Worm (Caenorhabditis elegans) whole organism, young adult: Measurements from ENCODE around the gene T07A9.14.
A peak's percentile ranks its signal among the peaks of the same experiment; 100 is the strongest.

Experiments
- B0019.2 ChIP-seq: fragments of 200-800 bp; sonication (Bioruptor generic); conservative IDR thresholded peaks from 2 replicates; pipeline ENCODE4 v1.3.6; 2022; ENCODE audit warnings: missing genetic modification reagents, missing genetic modification characterization, missing compliant biosample characterization
- B0261.1 ChIP-seq: sonication (generic microtip); optimal IDR thresholded peaks from 2 replicates; lab custom pipeline; 2016; ENCODE audit warnings: mild to moderate bottlenecking, missing genetic modification characterization, moderate library complexity, missing compliant biosample characterization
- B0336.3 ChIP-seq: fragments of 200-800 bp; sonication (Bioruptor generic); IDR thresholded peaks from 2 replicates; pipeline ENCODE4 v1.3.6; 2022; ENCODE audit warnings: missing genetic modification characterization, missing compliant biosample characterization
- C06A6.2 ChIP-seq: fragments of 200-800 bp; sonication (Bioruptor generic); conservative IDR thresholded peaks from 2 replicates; pipeline ENCODE4 v1.3.6; 2022; ENCODE audit warnings: missing genetic modification characterization, missing compliant biosample characterization
- F22D6.2 ChIP-seq: sonication (generic microtip); optimal IDR thresholded peaks from 2 replicates; lab custom pipeline; 2016; ENCODE audit warnings: mild to moderate bottlenecking, missing genetic modification characterization, missing compliant biosample characterization
- F23B12.7 ChIP-seq: sonication (generic microtip); optimal IDR thresholded peaks from 2 replicates; lab custom pipeline; 2017; ENCODE audit warnings: missing genetic modification characterization, mild to moderate bottlenecking, missing compliant biosample characterization, antibody characterized with exemption, moderate library complexity; ENCODE audit not compliant: insufficient read depth
- F52B5.7 ChIP-seq: sonication (generic microtip); optimal IDR thresholded peaks from 2 replicates; lab custom pipeline; 2016; ENCODE audit warnings: mild to moderate bottlenecking, missing genetic modification characterization, missing compliant biosample characterization
- T07F8.4 ChIP-seq: sonication (generic microtip); optimal IDR thresholded peaks from 2 replicates; lab custom pipeline; 2016; ENCODE audit warnings: mild to moderate bottlenecking, missing genetic modification characterization, moderate library complexity, missing compliant biosample characterization
- Y53G8AR.9 ChIP-seq: fragments of 200-800 bp; sonication (Bioruptor generic); conservative IDR thresholded peaks from 2 replicates; pipeline ENCODE4 v1.3.6; 2022; ENCODE audit warnings: missing genetic modification reagents, missing genetic modification characterization, missing compliant biosample characterization
- Y56A3A.18 ChIP-seq: fragments of 200-800 bp; sonication (Bioruptor generic); IDR thresholded peaks from 2 replicates; pipeline ENCODE4 v1.3.6; 2022; ENCODE audit warnings: missing genetic modification reagents, missing genetic modification characterization, missing compliant biosample characterization
- Y67H2A.10 ChIP-seq: fragments of 200-800 bp; sonication (Bioruptor generic); conservative IDR thresholded peaks from 2 replicates; pipeline ENCODE4 v1.3.6; 2022; ENCODE audit warnings: missing genetic modification reagents, missing genetic modification characterization, missing compliant biosample characterization
- Y79H2A.3 ChIP-seq: fragments of 200-800 bp; sonication (Bioruptor generic); conservative IDR thresholded peaks from 2 replicates; pipeline ENCODE4 v1.3.6; 2022; ENCODE audit warnings: missing genetic modification reagents, missing genetic modification characterization, missing compliant biosample characterization
- Y95B8A.8 ChIP-seq: fragments of 200-800 bp; sonication (Bioruptor generic); IDR thresholded peaks from 2 replicates; pipeline ENCODE4 v1.3.6; 2022; ENCODE audit warnings: missing genetic modification reagents, missing genetic modification characterization, missing compliant biosample characterization
- ZK185.1 ChIP-seq: sonication (generic microtip); optimal IDR thresholded peaks from 2 replicates; lab custom pipeline; 2016; ENCODE audit warnings: mild to moderate bottlenecking, missing genetic modification characterization, missing compliant biosample characterization; ENCODE audit not compliant: poor library complexity, severe bottlenecking
- aptf-2 ChIP-seq: fragments of 200-800 bp; sonication (Bioruptor generic); conservative IDR thresholded peaks from 2 replicates; pipeline ENCODE4 v1.3.6; 2022; ENCODE audit warnings: missing genetic modification reagents, missing genetic modification characterization, missing compliant biosample characterization
- aptf-3 ChIP-seq: fragments of 200-800 bp; sonication (Bioruptor generic); IDR thresholded peaks from 2 replicates; pipeline ENCODE4 v1.3.6; 2022; ENCODE audit warnings: missing genetic modification characterization, missing compliant biosample characterization
- atf-7 ChIP-seq: sonication (generic microtip); optimal IDR thresholded peaks from 2 replicates; lab custom pipeline; 2017; ENCODE audit warnings: mild to moderate bottlenecking, missing genetic modification characterization, missing compliant biosample characterization
- attf-3 ChIP-seq: fragments of 200-800 bp; sonication (Bioruptor generic); conservative IDR thresholded peaks from 2 replicates; pipeline ENCODE4 v1.3.6; 2022; ENCODE audit warnings: missing genetic modification reagents, missing genetic modification characterization, missing compliant biosample characterization
- bed-1 ChIP-seq: fragments of 200-800 bp; sonication (Bioruptor generic); IDR thresholded peaks from 2 replicates; pipeline ENCODE4 v1.3.6; 2022; ENCODE audit warnings: missing genetic modification reagents, missing genetic modification characterization, missing compliant biosample characterization
- bed-2 ChIP-seq: fragments of 200-800 bp; sonication (Bioruptor generic); IDR thresholded peaks from 2 replicates; pipeline ENCODE4 v1.3.6; 2022; ENCODE audit warnings: missing genetic modification reagents, missing genetic modification characterization, missing compliant biosample characterization
- cebp-1 ChIP-seq, 2 experiments: fragments of 200-800 bp in 1 of 2; sonication (Bioruptor generic) in 1 of 2; sonication (generic microtip) in 1 of 2; IDR thresholded peaks in 1 of 2; optimal IDR thresholded peaks in 1 of 2; 2 replicates each; pipeline versions ENCODE4 v1.3.6 to Lab custom; 2017 to 2022; ENCODE audit warnings: missing compliant biosample characterization in 2 of 2, missing genetic modification characterization in 2 of 2, mild to moderate bottlenecking in 1 of 2, missing genetic modification reagents in 1 of 2, moderate library complexity in 1 of 2
- ceh-100 ChIP-seq: fragments of 200-800 bp; sonication (Bioruptor generic); IDR thresholded peaks from 2 replicates; pipeline ENCODE4 v1.3.6; 2022; ENCODE audit warnings: missing genetic modification reagents, missing genetic modification characterization, missing compliant biosample characterization
- ceh-27 ChIP-seq: fragments of 200-800 bp; sonication (Bioruptor generic); optimal IDR thresholded peaks from 2 replicates; lab custom pipeline; 2018; ENCODE audit warnings: mild to moderate bottlenecking, missing genetic modification characterization, moderate library complexity, missing compliant biosample characterization
- ceh-58 ChIP-seq: fragments of 200-800 bp; sonication (Bioruptor generic); IDR thresholded peaks from 2 replicates; pipeline ENCODE4 v1.3.6; 2022; ENCODE audit warnings: missing genetic modification characterization, missing compliant biosample characterization
- ceh-91 ChIP-seq: fragments of 200-800 bp; sonication (Bioruptor generic); IDR thresholded peaks from 2 replicates; pipeline ENCODE4 v1.3.6; 2022; ENCODE audit warnings: missing genetic modification reagents, missing genetic modification characterization, missing compliant biosample characterization
- dox-1 ChIP-seq: fragments of 200-800 bp; sonication (Bioruptor generic); IDR thresholded peaks from 2 replicates; pipeline ENCODE4 v1.3.6; 2022; ENCODE audit warnings: missing genetic modification reagents, missing genetic modification characterization, missing compliant biosample characterization
- efl-1 ChIP-seq: fragments of 150-350 bp; optimal IDR thresholded peaks from 2 replicates; lab custom pipeline; 2014; ENCODE audit warnings: missing biosample characterization, missing genetic modification reagents, missing genetic modification characterization
- egl-18 ChIP-seq: fragments of 200-800 bp; sonication (Bioruptor generic); IDR thresholded peaks from 2 replicates; pipeline ENCODE4 v1.3.6; 2022; ENCODE audit warnings: missing genetic modification reagents, missing genetic modification characterization, missing compliant biosample characterization
- egl-44 ChIP-seq: fragments of 200-800 bp; sonication (Bioruptor generic); IDR thresholded peaks from 2 replicates; pipeline ENCODE4 v1.3.6; 2022; ENCODE audit warnings: missing genetic modification reagents, missing genetic modification characterization, missing compliant biosample characterization
- ekl-4 ChIP-seq: fragments of 200-800 bp; sonication (Bioruptor generic); IDR thresholded peaks from 2 replicates; pipeline ENCODE4 v1.3.6; 2022; ENCODE audit warnings: missing genetic modification reagents, missing genetic modification characterization, missing compliant biosample characterization
- lin-26 ChIP-seq: fragments of 200-800 bp; sonication (Bioruptor generic); IDR thresholded peaks from 2 replicates; pipeline ENCODE4 v1.3.6; 2022; ENCODE audit warnings: missing genetic modification reagents, missing genetic modification characterization, missing compliant biosample characterization
- lin-40 ChIP-seq: sonication (generic microtip); optimal IDR thresholded peaks from 2 replicates; lab custom pipeline; 2016; ENCODE audit warnings: missing genetic modification characterization, mild to moderate bottlenecking, missing compliant biosample characterization, missing genotype, missing genetic modification reagents
- lir-1 ChIP-seq: fragments of 200-800 bp; sonication (Bioruptor generic); conservative IDR thresholded peaks from 2 replicates; pipeline ENCODE4 v1.3.6; 2022; ENCODE audit warnings: missing genetic modification reagents, missing genetic modification characterization, missing compliant biosample characterization
- madf-6 ChIP-seq: fragments of 200-800 bp; sonication (Bioruptor generic); IDR thresholded peaks from 2 replicates; pipeline ENCODE4 v1.3.6; 2022; ENCODE audit warnings: missing genetic modification reagents, missing genetic modification characterization, missing compliant biosample characterization
- madf-8 ChIP-seq: fragments of 200-800 bp; sonication (Bioruptor generic); conservative IDR thresholded peaks from 2 replicates; pipeline ENCODE4 v1.3.6; 2022; ENCODE audit warnings: missing genetic modification reagents, missing genetic modification characterization, missing compliant biosample characterization
- nfyb-1 ChIP-seq: fragments of 200-800 bp; sonication (Bioruptor generic); IDR thresholded peaks from 2 replicates; pipeline ENCODE4 v1.3.6; 2022; ENCODE audit warnings: missing genetic modification reagents, missing genetic modification characterization, missing compliant biosample characterization
- nhr-80 ChIP-seq: sonication (generic microtip); optimal IDR thresholded peaks from 2 replicates; lab custom pipeline; 2016; ENCODE audit warnings: missing genetic modification characterization, missing compliant biosample characterization
- nhr-90 ChIP-seq: sonication (generic microtip); optimal IDR thresholded peaks from 2 replicates; lab custom pipeline; 2016; ENCODE audit warnings: missing genotype, mild to moderate bottlenecking, missing genetic modification characterization, missing compliant biosample characterization
- rcor-1 ChIP-seq: fragments of 200-800 bp; sonication (Bioruptor generic); IDR thresholded peaks from 2 replicates; pipeline ENCODE4 v1.3.6; 2022; ENCODE audit warnings: missing genetic modification reagents, missing genetic modification characterization, missing compliant biosample characterization
- rec-8 ChIP-seq, 2 experiments: sonication (generic microtip); optimal IDR thresholded peaks; 2 replicates each; lab custom pipeline; 2016; ENCODE audit warnings: mild to moderate bottlenecking in 2 of 2, missing genetic modification characterization in 2 of 2, missing genetic modification reagents in 2 of 2, missing genotype in 2 of 2, missing biosample characterization in 1 of 2, missing compliant biosample characterization in 1 of 2, moderate library complexity in 1 of 2
- tbp1 ChIP-seq: fragments of 200-800 bp; sonication (Bioruptor generic); optimal IDR thresholded peaks from 2 replicates; lab custom pipeline; 2018; ENCODE audit warnings: mild to moderate bottlenecking, missing genetic modification characterization, missing compliant biosample characterization
- unc-130 ChIP-seq: sonication (generic microtip); optimal IDR thresholded peaks from 2 replicates; lab custom pipeline; 2016; ENCODE audit warnings: missing genetic modification reagents, missing genetic modification characterization, missing compliant biosample characterization
- zfh-2 ChIP-seq: fragments of 200-800 bp; sonication (Bioruptor generic); conservative IDR thresholded peaks from 2 replicates; pipeline ENCODE4 v1.3.6; 2022; ENCODE audit warnings: missing genetic modification reagents, missing genetic modification characterization, missing compliant biosample characterization
- ztf-28 ChIP-seq: fragments of 200-800 bp; sonication (Bioruptor generic); IDR thresholded peaks from 2 replicates; pipeline ENCODE4 v1.3.6; 2022; ENCODE audit warnings: missing genetic modification reagents, missing genetic modification characterization, missing compliant biosample characterization
- ztf-6 ChIP-seq: fragments of 200-800 bp; sonication (Bioruptor generic); IDR thresholded peaks from 2 replicates; pipeline ENCODE4 v1.3.6; 2022; ENCODE audit warnings: missing genetic modification reagents, missing genetic modification characterization, missing compliant biosample characterization

T07A9.14 gene

DNA sequence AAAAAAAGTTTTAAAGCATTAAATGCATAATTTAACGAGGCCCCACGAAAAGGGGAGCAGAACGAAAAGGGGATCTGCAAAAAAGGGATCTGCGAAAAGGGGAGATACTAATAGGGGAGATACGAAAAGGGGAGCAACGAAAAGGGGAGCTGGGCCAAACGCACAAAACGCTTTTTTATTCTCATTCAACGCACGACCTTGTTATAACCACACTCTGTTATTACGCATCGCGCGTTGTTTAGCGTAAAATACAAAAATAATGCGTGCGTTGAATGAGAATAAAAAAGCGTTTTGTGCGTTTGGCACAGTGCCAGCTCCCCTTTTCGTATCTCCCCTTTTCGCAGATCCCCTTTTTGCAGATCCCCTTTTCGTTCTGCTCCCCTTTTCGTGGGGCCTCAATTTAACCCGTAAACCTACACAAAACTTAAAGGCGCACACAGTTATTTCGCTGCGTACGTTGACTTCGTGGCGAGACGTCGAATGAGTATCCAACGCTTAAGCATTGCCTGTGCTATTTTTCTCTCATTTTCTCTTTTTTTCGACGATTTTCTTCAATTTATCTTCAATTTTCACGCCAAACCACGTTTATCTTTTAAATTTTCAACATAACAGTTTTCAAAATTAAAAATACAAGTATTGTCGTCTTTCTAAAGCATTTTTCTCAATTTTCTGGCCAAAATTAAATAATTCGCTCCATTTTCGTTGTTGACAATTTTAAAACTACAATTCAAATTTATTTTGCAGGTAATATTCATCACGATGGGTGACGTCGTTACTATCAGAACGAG is 1.2 kb upstream of the T07A9.14 start, which contains the start of gene rps-24 (continued):
- TF ChIP-seq T07F8.4 (tag; lab: Kevin White, UChicago) = peak; percentile 84
- peak; percentile 83 for TF ChIP-seq nhr-80 (tag; lab: Kevin White, UChicago)
- peak; percentile 27 for TF ChIP-seq atf-7
- TF ChIP-seq ceh-100 (GFP tag; lab: Robert Waterston, UW) = peak; percentile 100
- TF ChIP-seq Y67H2A.10 = peak; percentile 96
- peak; percentile 97 for TF ChIP-seq bed-2 (GFP tag; lab: Robert Waterston, UW)
- TF ChIP-seq ztf-6 (GFP tag; lab: Robert Waterston, UW) = peak; percentile 96
- TF ChIP-seq Y95B8A.8 (GFP tag; lab: Robert Waterston, UW) = peak; percentile 99
- TF ChIP-seq efl-1 (GFP tag; lab: Kevin White, UChicago) = peak; percentile 56
- peak; percentile 95 for TF ChIP-seq aptf-2 (GFP tag; lab: Robert Waterston, UW)
- TF ChIP-seq ekl-4 = peak; percentile 96
- TF ChIP-seq ztf-28 (GFP tag; lab: Robert Waterston, UW) = peak; percentile 99
- TF ChIP-seq ceh-27 = peak; percentile 92
- peak; percentile 48 to 61 for TF ChIP-seq rec-8 (tag; optimal IDR thresholded peaks at IDR 0.05; lab: Kevin White, UChicago)
- peak; percentile 93 for TF ChIP-seq C06A6.2
- TF ChIP-seq egl-18 (GFP tag; lab: Robert Waterston, UW) = 0 out of 2 replicates have a peak, but pooled peaks have one; percentile 37
- peak; percentile 47 for TF ChIP-seq F22D6.2 (tag; lab: Kevin White, UChicago)
- peak; percentile 79 for TF ChIP-seq madf-8 (GFP tag; lab: Robert Waterston, UW)
- TF ChIP-seq ceh-58 (GFP tag; lab: Robert Waterston, UW) = peak; percentile 91; the same call in 1 of the 2 replicates
- TF ChIP-seq Y79H2A.3 (GFP tag; lab: Robert Waterston, UW) = peak; percentile 91
- peak; percentile 91 for TF ChIP-seq egl-44
- TF ChIP-seq nfyb-1 = peak; percentile 94
- peak; percentile 71 for TF ChIP-seq tbp1
- TF ChIP-seq F23B12.7 (tag; lab: Kevin White, UChicago) = peak; percentile 73
- peak; percentile 27 for TF ChIP-seq B0261.1 (tag; lab: Kevin White, UChicago)
- peak; percentile 86 for TF ChIP-seq attf-3 (GFP tag; lab: Robert Waterston, UW)
- peak; percentile 54 for TF ChIP-seq nhr-90 (tag; lab: Kevin White, UChicago)
- TF ChIP-seq zfh-2 = peak; percentile 67
- TF ChIP-seq Y53G8AR.9 (GFP tag; lab: Robert Waterston, UW) = peak; percentile 90
- peak; percentile 68; the same call in 1 of the 2 replicates for TF ChIP-seq aptf-3
- TF ChIP-seq ZK185.1 (tag; lab: Kevin White, UChicago) = peak; percentile 82
- TF ChIP-seq unc-130 (GFP tag; lab: Kevin White, UChicago) = peak; percentile 88
- peak; percentile 97 for TF ChIP-seq rcor-1
- peak; percentile 87 for TF ChIP-seq cebp-1 (GFP tag; IDR thresholded peaks at IDR 0.05; lab: Robert Waterston, UW)
- peak; percentile 90 for TF ChIP-seq cebp-1 (tag; optimal IDR thresholded peaks at IDR 0.05; lab: Kevin White, UChicago)
- TF ChIP-seq lin-26 (GFP tag; lab: Robert Waterston, UW) = peak; percentile 96
- TF ChIP-seq dox-1 (GFP tag; lab: Robert Waterston, UW) = peak; percentile 99
- TF ChIP-seq B0336.3 (GFP tag; lab: Robert Waterston, UW) = peak; percentile 85
- TF ChIP-seq B0019.2 (GFP tag; lab: Robert Waterston, UW) = peak; percentile 99
- peak; percentile 89; the same call in 1 of the 2 replicates for TF ChIP-seq bed-1 (GFP tag; lab: Robert Waterston, UW)
- TF ChIP-seq lir-1 = peak; percentile 95
- peak; percentile 87 for TF ChIP-seq Y56A3A.18 (GFP tag; lab: Robert Waterston, UW)
- peak; percentile 6 for TF ChIP-seq F52B5.7 (tag; lab: Kevin White, UChicago)
- peak; percentile 97 for TF ChIP-seq ceh-91 (GFP tag; lab: Robert Waterston, UW)
- peak; percentile 87 for TF ChIP-seq madf-6 (GFP tag; lab: Robert Waterston, UW)
- peak; percentile 93 for TF ChIP-seq lin-40
